Worm (Caenorhabditis elegans) whole organism, L3 larva: Measurements from ENCODE around the gene ccdc-47.

Experiments
- R02D3.7 ChIP-seq: fragments of 150-350 bp; optimal IDR thresholded peaks from 2 replicates; lab custom pipeline; 2014; ENCODE audit warnings: missing biosample characterization, missing genetic modification characterization
- aly-2 ChIP-seq: fragments of 150-350 bp; optimal IDR thresholded peaks from 2 replicates; lab custom pipeline; 2014; ENCODE audit warnings: missing biosample characterization, missing genetic modification characterization
- ama-1 ChIP-seq: fragments of 150-350 bp; optimal IDR thresholded peaks from 2 replicates; lab custom pipeline; 2018
- ceh-16 ChIP-seq: sonication (generic microtip); optimal IDR thresholded peaks from 2 replicates; lab custom pipeline; 2017; ENCODE audit warnings: missing biosample characterization, missing genetic modification characterization
- ceh-28 ChIP-seq: fragments of 150-350 bp; optimal IDR thresholded peaks from 2 replicates; lab custom pipeline; 2014; ENCODE audit warnings: missing biosample characterization, missing genetic modification reagents, missing genetic modification characterization
- ceh-82 ChIP-seq: fragments of 150-350 bp; optimal IDR thresholded peaks from 2 replicates; lab custom pipeline; 2014; ENCODE audit warnings: missing biosample characterization, missing genetic modification characterization
- ceh-9 ChIP-seq: sonication (generic microtip); optimal IDR thresholded peaks from 2 replicates; lab custom pipeline; 2018; ENCODE audit warnings: missing biosample characterization, missing genetic modification characterization
- daf-12 ChIP-seq: fragments of 150-350 bp; optimal IDR thresholded peaks from 2 replicates; lab custom pipeline; 2014; ENCODE audit warnings: missing biosample characterization, missing genetic modification reagents, missing genetic modification characterization
- egl-27 ChIP-seq: sonication (generic microtip); optimal IDR thresholded peaks from 4 replicates; lab custom pipeline; 2017; ENCODE audit warnings: missing biosample characterization, missing genetic modification reagents, missing genetic modification characterization
- egl-5 ChIP-seq: fragments of 150-350 bp; optimal IDR thresholded peaks from 2 replicates; lab custom pipeline; 2017; ENCODE audit warnings: missing biosample characterization, missing genetic modification reagents, missing genetic modification characterization, inconsistent platforms
- elt-1 ChIP-seq: fragments of 150-350 bp; optimal IDR thresholded peaks from 2 replicates; lab custom pipeline; 2014; ENCODE audit warnings: missing biosample characterization, missing genetic modification characterization
- elt-2 ChIP-seq: sonication (generic microtip); optimal IDR thresholded peaks from 2 replicates; lab custom pipeline; 2016; ENCODE audit warnings: missing genetic modification reagents, mild to moderate bottlenecking, missing genetic modification characterization, missing compliant biosample characterization
- elt-3 ChIP-seq, 3 experiments: fragments of 150-350 bp in 1 of 3; sonication (generic microtip) in 2 of 3; optimal IDR thresholded peaks; 2 replicates in 2 of 3; 4 replicates in 1 of 3; lab custom pipeline; 2014 to 2017; ENCODE audit warnings: missing biosample characterization in 3 of 3, missing genetic modification characterization in 3 of 3
- eor-1 ChIP-seq, 2 experiments: fragments of 150-350 bp; optimal IDR thresholded peaks; 2 replicates each; lab custom pipeline; 2014 to 2018; ENCODE audit warnings: missing biosample characterization in 2 of 2, missing genetic modification characterization in 2 of 2
- fkh-10 ChIP-seq: sonication (generic microtip); optimal IDR thresholded peaks from 2 replicates; lab custom pipeline; 2017; ENCODE audit warnings: missing biosample characterization, missing genetic modification reagents, missing genetic modification characterization
- hmg-11 ChIP-seq: sonication (generic microtip); optimal IDR thresholded peaks from 2 replicates; lab custom pipeline; 2016; ENCODE audit warnings: missing genetic modification characterization, missing compliant biosample characterization
- jun-1 ChIP-seq: fragments of 150-350 bp; optimal IDR thresholded peaks from 2 replicates; lab custom pipeline; 2014; ENCODE audit warnings: missing biosample characterization, missing genetic modification reagents, missing genetic modification characterization
- lin-39 ChIP-seq: fragments of 150-350 bp; optimal IDR thresholded peaks from 2 replicates; lab custom pipeline; 2018; ENCODE audit warnings: missing biosample characterization, missing genetic modification reagents, missing genetic modification characterization
- lsy-12 ChIP-seq: sonication (generic microtip); optimal IDR thresholded peaks from 2 replicates; lab custom pipeline; 2016; ENCODE audit warnings: mild to moderate bottlenecking, missing genetic modification characterization, missing compliant biosample characterization
- mdl-1 ChIP-seq: fragments of 150-350 bp; optimal IDR thresholded peaks from 2 replicates; lab custom pipeline; 2014; ENCODE audit warnings: missing biosample characterization, missing genetic modification characterization
- mml-1 ChIP-seq: fragments of 150-350 bp; sonication (generic microtip); optimal IDR thresholded peaks from 3 replicates; lab custom pipeline; 2014; ENCODE audit warnings: missing biosample characterization, missing genetic modification characterization
- nfya-1 ChIP-seq: sonication (generic microtip); optimal IDR thresholded peaks from 2 replicates; lab custom pipeline; 2017; ENCODE audit warnings: missing genetic modification characterization, mild to moderate bottlenecking, missing compliant biosample characterization, antibody characterized with exemption, moderate library complexity; ENCODE audit not compliant: insufficient read depth
- nhr-11 ChIP-seq: fragments of 150-350 bp; optimal IDR thresholded peaks from 2 replicates; lab custom pipeline; 2014; ENCODE audit warnings: missing biosample characterization, missing genetic modification characterization
- nhr-23 ChIP-seq: fragments of 150-350 bp; optimal IDR thresholded peaks from 2 replicates; lab custom pipeline; 2014; ENCODE audit warnings: missing biosample characterization, missing genetic modification reagents, missing genetic modification characterization
- nhr-25 ChIP-seq: sonication (generic microtip); optimal IDR thresholded peaks from 2 replicates; lab custom pipeline; 2017; ENCODE audit warnings: missing biosample characterization, missing genetic modification characterization
- nhr-28 ChIP-seq: fragments of 150-350 bp; optimal IDR thresholded peaks from 2 replicates; lab custom pipeline; 2014; ENCODE audit warnings: missing biosample characterization, missing genetic modification characterization
- nhr-76 ChIP-seq: fragments of 150-350 bp; sonication (generic microtip); optimal IDR thresholded peaks from 5 replicates; lab custom pipeline; 2014; ENCODE audit warnings: missing biosample characterization, missing genetic modification characterization
- nhr-77 ChIP-seq: fragments of 150-350 bp; optimal IDR thresholded peaks from 2 replicates; lab custom pipeline; 2014; ENCODE audit warnings: missing biosample characterization, missing genetic modification characterization
- pha-4 ChIP-seq: fragments of 150-350 bp; optimal IDR thresholded peaks from 2 replicates; lab custom pipeline; 2014; ENCODE audit warnings: missing biosample characterization, missing genetic modification reagents, missing genetic modification characterization
- pqm-1 ChIP-seq: fragments of 150-350 bp; optimal IDR thresholded peaks from 2 replicates; lab custom pipeline; 2017; ENCODE audit warnings: missing biosample characterization, missing genetic modification characterization, inconsistent platforms
- sea-2 ChIP-seq: fragments of 150-350 bp; sonication (generic microtip); optimal IDR thresholded peaks from 4 replicates; lab custom pipeline; 2014; ENCODE audit warnings: missing biosample characterization, missing genetic modification reagents, missing genetic modification characterization
- skn-1 ChIP-seq: fragments of 150-350 bp; optimal IDR thresholded peaks from 2 replicates; lab custom pipeline; 2014; ENCODE audit warnings: missing biosample characterization, missing genetic modification characterization
- unc-39 ChIP-seq: sonication (generic microtip); optimal IDR thresholded peaks from 4 replicates; lab custom pipeline; 2017; ENCODE audit warnings: missing biosample characterization, missing genetic modification characterization
- unc-62 ChIP-seq: fragments of 150-350 bp; sonication (generic microtip); optimal IDR thresholded peaks from 4 replicates; lab custom pipeline; 2014; ENCODE audit warnings: missing biosample characterization, missing genetic modification reagents, missing genetic modification characterization
- ztf-11 ChIP-seq: fragments of 150-350 bp; optimal IDR thresholded peaks from 2 replicates; lab custom pipeline; 2014; ENCODE audit warnings: missing biosample characterization, missing genetic modification characterization

Gene ccdc-47

DNA sequence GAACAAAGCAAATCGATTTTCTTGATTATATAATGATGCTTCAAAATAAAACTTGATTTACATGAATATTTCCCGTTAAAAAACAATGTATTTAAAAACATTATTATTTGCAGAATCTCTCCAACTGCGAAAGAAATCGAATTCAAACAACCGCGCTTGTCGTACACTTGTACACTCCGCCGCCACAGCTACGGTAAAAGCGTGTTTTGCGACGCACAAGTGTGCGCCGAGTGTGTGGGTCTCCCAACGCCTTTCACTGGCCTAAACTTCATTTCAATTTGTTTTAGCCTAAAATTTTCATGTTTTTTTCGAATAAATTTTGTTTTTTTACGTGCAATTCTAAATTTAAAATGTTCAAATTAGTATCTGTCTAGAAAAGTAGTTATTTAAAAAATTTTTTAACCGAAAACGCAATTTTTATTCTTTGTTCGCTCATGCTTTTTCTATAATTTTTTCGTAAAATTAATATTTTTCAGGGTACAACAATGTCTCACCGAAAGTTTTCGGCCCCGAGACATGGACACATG, 49.3 kb upstream of the ccdc-47 start, which contains the start of gene rpl-3 (continued):
- TF ChIP-seq eor-1 (tag; optimal IDR thresholded peaks at IDR 0.05; lab: Kevin White, UChicago) (peak in 1 of 2 experiments; percentile 21), unc-62 (peak; percentile 100), mdl-1 (tag; lab: Kevin White, UChicago) (peak; percentile 93), elt-3 (tag; optimal IDR thresholded peaks at IDR 0.05; lab: Kevin White, UChicago) (peak; percentile 83 to 100 (median 98)), daf-12 (tag; lab: Kevin White, UChicago) (peak; percentile 98)

DNA sequence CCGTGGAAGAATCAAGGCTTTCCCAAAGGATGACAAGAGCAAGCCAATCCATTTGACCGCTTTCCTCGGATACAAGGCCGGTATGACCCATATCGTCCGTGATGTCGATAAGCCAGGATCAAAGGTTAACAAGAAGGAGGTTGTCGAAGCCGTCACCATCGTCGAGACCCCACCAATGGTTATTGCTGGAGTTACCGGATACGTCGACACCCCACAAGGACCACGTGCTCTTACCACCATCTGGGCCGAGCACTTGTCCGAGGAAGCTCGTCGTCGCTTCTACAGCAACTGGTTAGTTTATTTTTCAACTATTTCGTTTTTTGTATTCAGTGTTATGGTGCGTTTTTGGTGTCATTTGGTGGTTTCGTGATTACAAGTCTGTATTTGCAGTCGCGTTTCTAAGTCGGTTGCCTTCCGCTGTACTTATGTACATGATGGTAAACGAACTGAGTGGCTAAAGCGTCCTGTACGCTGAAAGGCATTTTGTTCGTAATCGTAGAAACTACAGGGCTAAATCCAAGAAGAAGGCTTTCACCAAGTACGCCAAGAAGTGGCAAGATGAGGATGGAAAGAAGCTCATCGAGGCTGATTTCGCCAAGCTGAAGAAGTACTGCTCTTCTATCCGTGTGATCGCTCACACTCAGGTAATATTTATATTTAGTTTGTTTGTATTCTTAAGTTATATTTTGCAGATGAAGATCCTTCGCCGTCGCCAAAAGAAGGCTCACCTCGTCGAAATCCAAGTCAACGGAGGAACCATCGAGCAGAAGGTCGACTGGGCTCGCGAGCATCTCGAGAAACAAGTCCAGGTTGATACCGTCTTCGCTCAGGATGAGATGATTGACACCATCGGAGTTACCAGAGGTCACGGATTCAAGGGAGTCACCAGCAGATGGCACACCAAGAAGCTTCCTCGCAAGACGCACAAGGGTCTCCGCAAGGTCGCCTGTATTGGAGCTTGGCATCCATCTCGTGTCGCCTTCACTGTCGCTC, 48.5 kb upstream of the ccdc-47 start:
- no peak for TF ChIP-seq ama-1
- TF ChIP-seq hmg-11, result no peak
- TF ChIP-seq nhr-76, result no peak
- TF ChIP-seq ceh-82 (tag; lab: Kevin White, UChicago), result no peak
- no peak for TF ChIP-seq egl-5
- TF ChIP-seq mml-1, result no peak
- no peak for TF ChIP-seq elt-2
- no peak for TF ChIP-seq nfya-1 (tag; lab: Kevin White, UChicago)
- TF ChIP-seq egl-27 (tag; lab: Kevin White, UChicago), result no peak
- no peak for TF ChIP-seq jun-1 (tag; lab: Kevin White, UChicago)
- TF ChIP-seq, all 47 proteins: peak for 0

DNA sequence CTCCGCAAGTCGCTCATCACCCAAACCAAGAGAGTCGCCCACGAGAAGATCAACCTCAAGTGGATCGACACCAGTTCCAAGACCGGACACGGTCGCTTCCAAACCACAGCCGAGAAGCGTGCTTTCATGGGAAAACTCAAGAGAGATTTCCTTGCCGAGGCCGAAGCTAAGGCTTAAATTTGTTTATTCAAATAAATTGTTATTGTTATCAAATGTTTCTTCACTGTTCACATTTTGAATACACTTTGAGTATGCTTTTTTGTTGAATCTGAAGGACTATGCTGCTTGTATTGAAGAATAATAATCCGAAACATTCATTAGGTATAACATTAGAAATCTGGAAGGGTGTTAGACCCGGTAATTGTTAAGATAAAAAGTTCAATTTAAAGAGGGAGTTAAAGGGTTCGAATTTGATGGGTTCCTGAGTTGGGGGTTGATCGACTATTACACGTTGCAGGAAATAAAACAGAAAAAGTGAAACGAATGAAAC, 47.4 kb upstream of the ccdc-47 start:
- TF ChIP-seq pha-4 (tag; lab: Kevin White, UChicago) (no peak), elt-2 (peak; percentile 17), jun-1 (tag; lab: Kevin White, UChicago) (no peak), pqm-1 (no peak), egl-27 (tag; lab: Kevin White, UChicago) (no peak), ztf-11 (tag; lab: Kevin White, UChicago) (no peak), lsy-12 (tag; lab: Kevin White, UChicago) (peak; percentile 17), mdl-1 (tag; lab: Kevin White, UChicago) (no peak), nhr-25 (tag; lab: Kevin White, UChicago) (peak; percentile 52), ceh-28 (peak; percentile 45), nhr-28 (tag; lab: Kevin White, UChicago) (no peak), nhr-77 (tag; lab: Kevin White, UChicago) (peak; percentile 74), skn-1 (tag; lab: Kevin White, UChicago) (no peak), R02D3.7 (tag; lab: Kevin White, UChicago) (peak; percentile 45), nhr-23 (tag; lab: Kevin White, UChicago) (peak; percentile 44), aly-2 (peak; percentile 75), sea-2 (no peak), ceh-16 (tag; lab: Kevin White, UChicago) (no peak), nhr-11 (no peak), ceh-9 (tag; lab: Kevin White, UChicago) (no peak), egl-5 (no peak), ceh-82 (tag; lab: Kevin White, UChicago) (peak; percentile 60)

DNA sequence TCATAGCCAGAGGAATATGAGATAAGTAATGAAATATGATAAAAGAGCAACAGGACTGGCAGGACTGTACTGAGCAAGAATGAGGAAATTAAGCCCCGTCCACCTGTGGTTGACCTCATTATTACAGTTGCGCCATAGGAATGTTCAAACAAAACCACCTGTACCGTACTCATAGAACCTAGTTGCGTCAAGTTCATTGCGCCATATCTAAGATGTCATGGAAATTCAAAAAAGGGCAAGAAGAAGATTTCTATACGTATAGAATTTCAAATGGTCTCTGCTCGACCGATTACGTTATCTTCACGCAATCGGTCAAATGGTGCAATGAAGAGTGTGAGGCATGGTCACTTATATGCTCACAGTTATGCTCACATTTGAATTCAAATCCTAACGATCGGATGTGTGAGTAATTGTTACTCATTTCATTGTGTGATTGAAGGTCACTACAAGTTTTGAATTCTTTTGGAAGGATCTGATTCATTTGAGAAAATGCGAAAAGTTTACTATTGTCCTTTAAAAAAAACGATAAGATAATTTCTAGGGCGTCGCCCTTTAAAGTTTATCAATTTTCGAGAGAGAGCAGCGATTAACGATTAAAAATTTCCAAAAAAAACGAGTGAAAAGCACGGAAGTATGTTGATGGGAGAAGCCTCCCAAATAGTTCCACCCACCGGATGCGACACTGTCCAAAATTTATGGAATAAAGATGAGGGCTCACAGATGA, 44.8 kb upstream of the ccdc-47 start:
- TF ChIP-seq pqm-1 (peak; percentile 13), elt-2 (peak; percentile 34), nhr-28 (tag; lab: Kevin White, UChicago) (no peak)
- TF ChIP-seq, all 47 proteins: peak for 2

DNA sequence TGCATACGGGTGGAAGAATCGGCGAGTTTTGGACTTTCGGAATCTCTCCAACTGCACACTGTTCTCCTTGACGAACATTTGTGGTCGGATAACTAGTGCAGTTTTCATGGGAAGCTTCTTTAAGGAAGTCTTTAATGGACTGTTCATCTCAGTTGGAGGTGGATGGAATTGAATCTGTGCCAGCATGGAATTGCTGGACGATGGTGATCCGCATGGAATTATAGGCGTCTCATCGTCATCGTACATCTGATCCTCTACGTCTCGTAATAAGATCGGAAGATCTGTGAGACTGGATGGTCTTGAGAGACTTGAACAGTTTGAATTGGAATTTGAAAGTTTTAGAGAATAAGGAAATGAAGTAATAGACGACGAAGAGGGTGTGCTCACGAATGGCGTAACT, 43.8 kb upstream of the ccdc-47 start:
- TF ChIP-seq elt-3 (tag; optimal IDR thresholded peaks at IDR 0.05; lab: Kevin White, UChicago) (no peak), fkh-10 (GFP tag; lab: Kevin White, UChicago) (no peak), ceh-82 (tag; lab: Kevin White, UChicago) (no peak), elt-1 (tag; lab: Kevin White, UChicago) (no peak), ceh-28 (no peak), nhr-77 (tag; lab: Kevin White, UChicago) (no peak), mdl-1 (tag; lab: Kevin White, UChicago) (no peak), nhr-28 (tag; lab: Kevin White, UChicago) (no peak), nhr-11 (no peak), R02D3.7 (tag; lab: Kevin White, UChicago) (no peak), lin-39 (tag; lab: Kevin White, UChicago) (no peak), skn-1 (tag; lab: Kevin White, UChicago) (no peak), sea-2 (no peak), ceh-9 (tag; lab: Kevin White, UChicago) (no peak), nhr-25 (tag; lab: Kevin White, UChicago) (no peak), nhr-23 (tag; lab: Kevin White, UChicago) (no peak), unc-39 (tag; lab: Kevin White, UChicago) (no peak), aly-2 (no peak), ztf-11 (tag; lab: Kevin White, UChicago) (no peak), ama-1 (no peak)
